Fruit fly (Drosophila melanogaster) whole organism, embryonic: ENCODE results near the gene CG17239.

Source experiments
- Atf-2 ChIP-seq: fragments of 200-800 bp; sonication (Bioruptor generic); optimal IDR thresholded peaks from 2 replicates; lab custom pipeline; 2016; ENCODE audit warnings: missing biosample characterization, missing genetic modification characterization
- C15 ChIP-seq: fragments of 200-800 bp; sonication (Bioruptor generic); IDR thresholded peaks from 3 replicates; pipeline ENCODE4 v1.3.6; 2022; ENCODE audit warnings: missing biosample characterization, missing genetic modification characterization
- CG1024 ChIP-seq: fragments of 200-800 bp; sonication (Bioruptor generic); IDR thresholded peaks from 2 replicates; pipeline ENCODE4 v1.3.6; 2022; ENCODE audit warnings: missing biosample characterization, missing genetic modification characterization
- CG10565 ChIP-seq: fragments of 200-800 bp; sonication (Bioruptor generic); optimal IDR thresholded peaks from 3 replicates; lab custom pipeline; 2016; ENCODE audit warnings: missing biosample characterization, mild to moderate bottlenecking, missing genetic modification characterization
- CG10979 ChIP-seq: fragments of 200-800 bp; sonication (Bioruptor generic); optimal IDR thresholded peaks from 2 replicates; lab custom pipeline; 2018; ENCODE audit warnings: missing biosample characterization, mild to moderate bottlenecking, missing genetic modification characterization, moderate library complexity
- CG12659 ChIP-seq: fragments of 200-800 bp; sonication (Bioruptor generic); optimal IDR thresholded peaks from 3 replicates; lab custom pipeline; 2017; ENCODE audit warnings: mild to moderate bottlenecking, missing biosample characterization, missing genetic modification reagents, missing genetic modification characterization
- CG14860 ChIP-seq: fragments of 200-800 bp; sonication (Bioruptor generic); IDR thresholded peaks from 3 replicates; pipeline ENCODE4 v1.3.6; 2022; ENCODE audit warnings: missing biosample characterization, missing genetic modification characterization; ENCODE audit not compliant: partially characterized antibody
- CG15269 ChIP-seq: fragments of 200-800 bp; sonication (Bioruptor generic); optimal IDR thresholded peaks from 2 replicates; lab custom pipeline; 2018; ENCODE audit warnings: missing biosample characterization, mild to moderate bottlenecking, missing genetic modification characterization, moderate library complexity
- CG17186 ChIP-seq: fragments of 200-800 bp; sonication (Bioruptor generic); optimal IDR thresholded peaks from 3 replicates; lab custom pipeline; 2017; ENCODE audit warnings: missing biosample characterization, missing genetic modification reagents, missing genetic modification characterization
- CG30431 ChIP-seq: fragments of 200-800 bp; sonication (Bioruptor generic); optimal IDR thresholded peaks from 2 replicates; lab custom pipeline; 2017; ENCODE audit warnings: missing biosample characterization, missing genetic modification characterization
- CG31224 ChIP-seq: fragments of 200-800 bp; sonication (Bioruptor generic); IDR thresholded peaks from 2 replicates; pipeline ENCODE4 v1.3.6; 2022; ENCODE audit warnings: missing biosample characterization, missing genetic modification characterization
- CG32532 ChIP-seq: fragments of 200-800 bp; sonication (Bioruptor generic); IDR thresholded peaks from 2 replicates; pipeline ENCODE4 v1.3.6; 2022; ENCODE audit warnings: missing biosample characterization, missing genetic modification characterization
- CG32767 ChIP-seq: fragments of 200-800 bp; sonication (Bioruptor generic); IDR thresholded peaks from 2 replicates; pipeline ENCODE4 v1.3.6; 2022; ENCODE audit warnings: missing biosample characterization, missing genetic modification characterization
- CG3407 ChIP-seq: fragments of 200-800 bp; sonication (Bioruptor generic); optimal IDR thresholded peaks from 2 replicates; lab custom pipeline; 2018; ENCODE audit warnings: missing biosample characterization, mild to moderate bottlenecking, missing genetic modification characterization
- CG4404 ChIP-seq: fragments of 200-800 bp; sonication (Bioruptor generic); IDR thresholded peaks from 2 replicates; pipeline ENCODE4 v1.3.6; 2022; ENCODE audit warnings: missing biosample characterization, missing genetic modification characterization
- CG6689 ChIP-seq: fragments of 200-800 bp; sonication (Bioruptor generic); IDR thresholded peaks from 2 replicates; pipeline ENCODE4 v1.3.6; 2022; ENCODE audit warnings: missing biosample characterization, missing genetic modification characterization
- CG6765 ChIP-seq: fragments of 200-800 bp; sonication (Bioruptor generic); optimal IDR thresholded peaks from 3 replicates; lab custom pipeline; 2017; ENCODE audit warnings: missing biosample characterization, mild to moderate bottlenecking, missing genetic modification characterization
- CG6813 ChIP-seq: fragments of 200-800 bp; sonication (Bioruptor generic); optimal IDR thresholded peaks from 2 replicates; lab custom pipeline; 2017; ENCODE audit warnings: missing biosample characterization, missing genetic modification characterization, mild to moderate bottlenecking, moderate library complexity, missing genetic modification reagents
- CG7839 ChIP-seq: fragments of 200-800 bp; sonication (Bioruptor generic); optimal IDR thresholded peaks from 3 replicates; lab custom pipeline; 2018; ENCODE audit warnings: missing biosample characterization, mild to moderate bottlenecking, missing genetic modification characterization, moderate library complexity
- CG8290 ChIP-seq, 3 experiments: fragments of 200-800 bp; sonication (Bioruptor generic); optimal IDR thresholded peaks; 2 replicates each; lab custom pipeline; 2016 to 2019; ENCODE audit warnings: missing biosample characterization in 3 of 3, missing genetic modification characterization in 3 of 3, mild to moderate bottlenecking in 2 of 3, moderate library complexity in 1 of 3
- CG9797 ChIP-seq: fragments of 200-800 bp; sonication (Bioruptor generic); optimal IDR thresholded peaks from 3 replicates; lab custom pipeline; 2018; ENCODE audit warnings: missing biosample characterization, mild to moderate bottlenecking, missing genetic modification characterization
- Dp ChIP-seq: fragments of 200-800 bp; sonication (Bioruptor generic); optimal IDR thresholded peaks from 2 replicates; lab custom pipeline; 2018; ENCODE audit warnings: missing biosample characterization, mild to moderate bottlenecking, missing genetic modification characterization, moderate library complexity
- ERR ChIP-seq: fragments of 200-800 bp; sonication (Bioruptor generic); optimal IDR thresholded peaks from 2 replicates; lab custom pipeline; 2016; ENCODE audit warnings: missing biosample characterization, missing genetic modification characterization
- Gug ChIP-seq: fragments of 200-800 bp; sonication (Bioruptor generic); IDR thresholded peaks from 4 replicates; pipeline ENCODE4 v1.3.6; 2022; ENCODE audit warnings: missing biosample characterization, missing genetic modification characterization
- HLH3B ChIP-seq: fragments of 200-800 bp; sonication (Bioruptor generic); IDR thresholded peaks from 2 replicates; pipeline ENCODE4 v1.3.6; 2022; ENCODE audit warnings: missing biosample characterization, missing genetic modification characterization
- Hr51 ChIP-seq, 2 experiments: fragments of 200-800 bp; sonication (Bioruptor generic); optimal IDR thresholded peaks; 2 replicates in 1 of 2; 3 replicates in 1 of 2; lab custom pipeline; 2016 to 2018; ENCODE audit warnings: missing biosample characterization in 2 of 2, missing genetic modification characterization in 2 of 2, mild to moderate bottlenecking in 1 of 2, moderate library complexity in 1 of 2
- Rx ChIP-seq: fragments of 200-800 bp; sonication (Bioruptor generic); IDR thresholded peaks from 2 replicates; pipeline ENCODE4 v1.3.6; 2022; ENCODE audit warnings: missing biosample characterization, missing genetic modification characterization
- TFAM ChIP-seq: fragments of 200-800 bp; sonication (Bioruptor generic); optimal IDR thresholded peaks from 2 replicates; lab custom pipeline; 2017; ENCODE audit warnings: missing biosample characterization, missing genetic modification characterization, inconsistent platforms
- amos ChIP-seq: fragments of 200-800 bp; sonication (Bioruptor generic); IDR thresholded peaks from 2 replicates; pipeline ENCODE4 v1.3.6; 2022; ENCODE audit warnings: missing biosample characterization, missing genetic modification characterization; ENCODE audit not compliant: partially characterized antibody
- aop ChIP-seq: fragments of 200-800 bp; sonication (Bioruptor generic); IDR thresholded peaks from 2 replicates; pipeline ENCODE4 v1.3.6; 2022; ENCODE audit warnings: missing biosample characterization, missing genetic modification characterization
- ato ChIP-seq: fragments of 200-800 bp; sonication (Bioruptor generic); IDR thresholded peaks from 2 replicates; pipeline ENCODE4 v1.3.6; 2022; ENCODE audit warnings: missing biosample characterization, missing genetic modification characterization; ENCODE audit not compliant: partially characterized antibody
- cato ChIP-seq: fragments of 200-800 bp; sonication (Bioruptor generic); optimal IDR thresholded peaks from 2 replicates; lab custom pipeline; 2016; ENCODE audit warnings: missing biosample characterization, missing genetic modification characterization, borderline replicate concordance
- chinmo ChIP-seq: fragments of 200-800 bp; sonication (Bioruptor generic); IDR thresholded peaks from 4 replicates; pipeline ENCODE4 v1.3.6; 2022; ENCODE audit warnings: missing biosample characterization, missing genetic modification characterization; ENCODE audit not compliant: partially characterized antibody
- corto ChIP-seq: fragments of 200-800 bp; sonication (Bioruptor generic); optimal IDR thresholded peaks from 2 replicates; lab custom pipeline; 2016; ENCODE audit warnings: missing biosample characterization, mild to moderate bottlenecking, missing genetic modification characterization, moderate library complexity
- crc ChIP-seq: fragments of 200-800 bp; sonication (Bioruptor generic); optimal IDR thresholded peaks from 2 replicates; lab custom pipeline; 2016; ENCODE audit warnings: missing biosample characterization, missing genetic modification characterization
- da ChIP-seq: fragments of 200-800 bp; sonication (Bioruptor generic); optimal IDR thresholded peaks from 2 replicates; lab custom pipeline; 2016; ENCODE audit warnings: missing biosample characterization, missing genetic modification characterization
- ftz-f1 ChIP-seq: fragments of 200-800 bp; sonication (Bioruptor generic); optimal IDR thresholded peaks from 2 replicates; lab custom pipeline; 2016; ENCODE audit warnings: missing biosample characterization, missing genetic modification characterization
- hb ChIP-seq: fragments of 200-800 bp; sonication (Bioruptor generic); IDR thresholded peaks from 3 replicates; pipeline ENCODE4 v1.3.6; 2022; ENCODE audit warnings: missing biosample characterization, missing genetic modification characterization; ENCODE audit not compliant: partially characterized antibody
- klu ChIP-seq: fragments of 200-800 bp; sonication (Bioruptor generic); IDR thresholded peaks from 2 replicates; pipeline ENCODE4 v1.3.6; 2022; ENCODE audit warnings: missing biosample characterization, missing genetic modification characterization
- maf-S ChIP-seq: fragments of 200-800 bp; sonication (Bioruptor generic); optimal IDR thresholded peaks from 2 replicates; lab custom pipeline; 2016; ENCODE audit warnings: missing biosample characterization, missing genetic modification characterization
- mld ChIP-seq: fragments of 200-800 bp; sonication (Bioruptor generic); IDR thresholded peaks from 3 replicates; pipeline ENCODE4 v1.3.6; 2022; ENCODE audit warnings: missing biosample characterization, missing genetic modification characterization; ENCODE audit not compliant: partially characterized antibody
- pan ChIP-seq, 4 experiments: fragments of >200 bp in 3 of 4; fragments of 200-800 bp in 1 of 4; sonication (Bioruptor generic) in 1 of 4; optimal IDR thresholded peaks in 3 of 4; IDR thresholded peaks in 1 of 4; 2 replicates each; pipeline versions ENCODE4 v1.3.6 to Lab custom; 2017 to 2022; ENCODE audit warnings: missing biosample characterization in 2 of 4, missing genetic modification characterization in 2 of 4, mixed read lengths in 1 of 4
- pfk ChIP-seq: fragments of 200-800 bp; sonication (Bioruptor generic); optimal IDR thresholded peaks from 2 replicates; lab custom pipeline; 2018; ENCODE audit warnings: missing biosample characterization, mild to moderate bottlenecking, missing genetic modification characterization, moderate library complexity
- pho ChIP-seq: fragments of 200-800 bp; sonication (Bioruptor generic); optimal IDR thresholded peaks from 2 replicates; lab custom pipeline; 2016; ENCODE audit warnings: missing biosample characterization, missing genetic modification characterization
- pnt ChIP-seq: fragments of 200-800 bp; sonication (Bioruptor generic); optimal IDR thresholded peaks from 3 replicates; lab custom pipeline; 2016; ENCODE audit warnings: missing biosample characterization, missing genetic modification characterization
- pzg ChIP-seq: fragments of 200-800 bp; sonication (Bioruptor generic); optimal IDR thresholded peaks from 3 replicates; lab custom pipeline; 2018; ENCODE audit warnings: missing biosample characterization, mild to moderate bottlenecking, missing genetic modification characterization, moderate library complexity
- salm ChIP-seq: fragments of 200-800 bp; sonication (Bioruptor generic); optimal IDR thresholded peaks from 2 replicates; lab custom pipeline; 2018; ENCODE audit warnings: missing biosample characterization, mild to moderate bottlenecking, missing genetic modification characterization
- tx ChIP-seq: fragments of 200-800 bp; sonication (Bioruptor generic); optimal IDR thresholded peaks from 2 replicates; lab custom pipeline; 2016; ENCODE audit warnings: missing biosample characterization, missing genetic modification characterization
- vfl ChIP-seq: fragments of 200-800 bp; sonication (Bioruptor generic); optimal IDR thresholded peaks from 2 replicates; lab custom pipeline; 2016; ENCODE audit warnings: missing biosample characterization, missing genetic modification characterization

CG17239 gene

dm6 chr2L:2214004-2214403, 38.1 kb downstream of the CG17239 start, which contains the start of the genes Uch and CG34174 (continued):
- TF ChIP-seq pan (optimal IDR thresholded peaks at IDR 0.05; lab: Kevin White, UChicago) (no peak), pan (GFP tag; optimal IDR thresholded peaks at IDR 0.05 in 1 of 2, IDR thresholded peaks at IDR 0.05 in 1 of 2) (no peak), CG9797 (GFP tag; lab: Kevin White, UChicago) (no peak), CG10979 (tag; lab: Kevin White, UChicago) (peak; percentile 10), hb (GFP tag; lab: Robert Waterston, UW) (no peak), pho (GFP tag; lab: Kevin White, UChicago) (no peak), ftz-f1 (GFP tag; lab: Kevin White, UChicago) (no peak), CG14860 (GFP tag; lab: Robert Waterston, UW) (peak; percentile 64), aop (GFP tag; lab: Robert Waterston, UW) (no peak), CG31224 (no peak), Hr51 (GFP tag; optimal IDR thresholded peaks at IDR 0.05; lab: Kevin White, UChicago) (peak in 1 of 2 experiments; percentile 3), CG6689 (GFP tag; lab: Robert Waterston, UW) (no peak), CG17186 (GFP tag; lab: Kevin White, UChicago) (peak; percentile 24), cato (GFP tag; lab: Kevin White, UChicago) (no peak), CG6813 (GFP tag; lab: Kevin White, UChicago) (no peak), vfl (GFP tag; lab: Kevin White, UChicago) (no peak), corto (no peak), CG7839 (no peak), da (GFP tag; lab: Kevin White, UChicago) (no peak), CG6765 (GFP tag; lab: Kevin White, UChicago) (no peak), Atf-2 (GFP tag; lab: Kevin White, UChicago) (no peak), CG1024 (no peak), Rx (GFP tag; lab: Robert Waterston, UW) (no peak), CG32532 (GFP tag; lab: Robert Waterston, UW) (no peak), Gug (GFP tag; lab: Robert Waterston, UW) (no peak), ato (0 out of 2 replicates have a peak, but pooled peaks have one; percentile 39), Dp (GFP tag; lab: Kevin White, UChicago) (peak; percentile 50), chinmo (GFP tag; lab: Robert Waterston, UW) (no peak), TFAM (GFP tag; lab: Kevin White, UChicago) (no peak), ERR (GFP tag; lab: Kevin White, UChicago) (no peak), CG32767 (GFP tag; lab: Robert Waterston, UW) (no peak), CG4404 (GFP tag; lab: Robert Waterston, UW) (no peak), crc (GFP tag; lab: Kevin White, UChicago) (no peak), CG8290 (GFP tag; optimal IDR thresholded peaks at IDR 0.05; lab: Kevin White, UChicago) (peak; percentile 96), CG8290 (tag; optimal IDR thresholded peaks at IDR 0.05; lab: Kevin White, UChicago) (peak; percentile 59 to 82), CG30431 (GFP tag; lab: Kevin White, UChicago) (no peak), pnt (GFP tag; lab: Kevin White, UChicago) (no peak), HLH3B (no peak), klu (no peak), pfk (no peak), CG10565 (GFP tag; lab: Kevin White, UChicago) (no peak), tx (GFP tag; lab: Kevin White, UChicago) (no peak), C15 (GFP tag; lab: Robert Waterston, UW) (no peak), CG3407 (GFP tag; lab: Kevin White, UChicago) (no peak), amos (GFP tag; lab: Robert Waterston, UW) (peak; percentile 67; the same call in 1 of the 2 replicates), pzg (GFP tag; lab: Kevin White, UChicago) (peak; percentile 78), salm (tag; lab: Kevin White, UChicago) (no peak), CG15269 (tag; lab: Kevin White, UChicago) (no peak), CG12659 (GFP tag; lab: Kevin White, UChicago) (peak; percentile 68), mld (GFP tag; lab: Robert Waterston, UW) (no peak), maf-S (GFP tag; lab: Kevin White, UChicago) (no peak)
